Worm (Caenorhabditis elegans): ENCODE results near the gene arp-11.

DNA sequence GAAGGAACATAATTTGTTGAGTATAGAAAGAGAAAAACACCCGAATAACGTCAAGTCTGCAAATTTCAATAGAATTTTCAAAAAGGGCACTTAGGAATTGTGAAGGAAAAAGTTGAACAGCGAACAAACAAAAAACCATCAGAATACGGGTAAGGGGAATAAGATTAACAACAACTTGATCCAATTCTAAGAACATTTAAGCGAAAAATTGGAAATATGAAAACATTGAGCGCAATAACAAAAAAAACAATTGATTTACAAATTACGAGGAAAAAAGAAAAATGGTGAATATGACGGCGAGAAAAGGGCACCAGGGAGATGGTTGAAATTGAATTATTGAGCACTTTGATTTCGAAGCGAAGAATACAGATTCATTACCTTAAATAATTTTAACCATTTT is 14.8 kb upstream of the arp-11 start:
- TF ChIP-seq lim-6 (tag; optimal IDR thresholded peaks at IDR 0.05): no peak
- no peak for TF ChIP-seq rnt-1 (tag; optimal IDR thresholded peaks at IDR 0.05)
- no peak for TF ChIP-seq dmd-4 (tag; optimal IDR thresholded peaks at IDR 0.05; ENCODE audit: borderline replicate concordance)
- TF ChIP-seq dve-1 (tag; optimal IDR thresholded peaks at IDR 0.05): no peak
- TF ChIP-seq mec-3 (tag; optimal IDR thresholded peaks at IDR 0.05; ENCODE audit: borderline replicate concordance): no peak
- no peak for TF ChIP-seq pha-4 (tag; optimal IDR thresholded peaks at IDR 0.05)
- TF ChIP-seq elt-2 (tag; optimal IDR thresholded peaks at IDR 0.05): no peak
